Fruit fly (Drosophila melanogaster): ENCODE measurements around the gene CG7872.

The CG7872 gene

dm6 chrX:15579579-15579978, 1.6 kb downstream of the CG7872 start (continued):
- TF ChIP-seq Eip74EF (GFP tag; optimal IDR thresholded peaks at IDR 0.05), result peak in 1 of 2 experiments; percentile 77
- peak; percentile 78 for TF ChIP-seq ssp (GFP tag; IDR thresholded peaks at IDR 0.05)
- TF ChIP-seq slbo (GFP tag; IDR thresholded peaks at IDR 0.05), result peak; percentile 97
- TF ChIP-seq CG7556 (GFP tag; optimal IDR thresholded peaks at IDR 0.05), result peak; percentile 85
- TF ChIP-seq CG17385 (GFP tag; optimal IDR thresholded peaks at IDR 0.05), result peak; percentile 87
- TF ChIP-seq Tbp (GFP tag; optimal IDR thresholded peaks at IDR 0.05), result no peak
- TF ChIP-seq pros (GFP tag; optimal IDR thresholded peaks at IDR 0.05), result no peak
- TF ChIP-seq Meics (GFP tag; optimal IDR thresholded peaks at IDR 0.05), result peak; percentile 93
- TF ChIP-seq Hsf (GFP tag; optimal IDR thresholded peaks at IDR 0.05), result peak; percentile 90
- TF ChIP-seq CHES-1-like (GFP tag; optimal IDR thresholded peaks at IDR 0.05), result peak; percentile 92
- peak; percentile 91 for TF ChIP-seq bab2 (GFP tag; optimal IDR thresholded peaks at IDR 0.05)
- no peak for TF ChIP-seq Scr (GFP tag; IDR thresholded peaks at IDR 0.05; ENCODE audit: partially characterized antibody)
- peak; percentile 47 for TF ChIP-seq CG7271 (tag; optimal IDR thresholded peaks at IDR 0.05)
- peak; percentile 39; the same call in 1 of the 2 replicates for TF ChIP-seq Dref (GFP tag; IDR thresholded peaks at IDR 0.05)
- no peak for TF ChIP-seq Opbp (GFP tag; IDR thresholded peaks at IDR 0.05; ENCODE audit: partially characterized antibody)
- peak; percentile 98 for TF ChIP-seq Rfx (GFP tag; IDR thresholded peaks at IDR 0.05)
- peak; percentile 52 for TF ChIP-seq CG17186 (GFP tag; optimal IDR thresholded peaks at IDR 0.05)
- peak; percentile 90 to 92 for TF ChIP-seq chif (GFP tag; optimal IDR thresholded peaks at IDR 0.05)
- TF ChIP-seq ap (GFP tag; IDR thresholded peaks at IDR 0.05), result peak; percentile 87
- TF ChIP-seq CG9437 (GFP tag; optimal IDR thresholded peaks at IDR 0.05), result peak; percentile 64
- peak; percentile 24 for TF ChIP-seq HLHmδ (GFP tag; optimal IDR thresholded peaks at IDR 0.05)
- TF ChIP-seq Ets97D (GFP tag; optimal IDR thresholded peaks at IDR 0.05), result peak; percentile 58
- peak; percentile 82 for TF ChIP-seq Myb (GFP tag; optimal IDR thresholded peaks at IDR 0.05)
- peak; percentile 92 for TF ChIP-seq az2 (GFP tag; optimal IDR thresholded peaks at IDR 0.05)
- no peak for TF ChIP-seq tna (GFP tag; IDR thresholded peaks at IDR 0.05; ENCODE audit: partially characterized antibody)
- no peak for TF ChIP-seq hb (GFP tag; IDR thresholded peaks at IDR 0.05; ENCODE audit: partially characterized antibody)
- TF ChIP-seq peb (GFP tag; IDR thresholded peaks at IDR 0.05), result peak; percentile 78
- peak; percentile 84 for TF ChIP-seq CG14710 (tag; optimal IDR thresholded peaks at IDR 0.05)
- TF ChIP-seq CG6689 (GFP tag; IDR thresholded peaks at IDR 0.05), result peak; percentile 89
- TF ChIP-seq eyg (GFP tag; optimal IDR thresholded peaks at IDR 0.05), result peak; percentile 84
- peak; percentile 70 for TF ChIP-seq trem (tag; optimal IDR thresholded peaks at IDR 0.05)
- TF ChIP-seq CG1603 (tag; optimal IDR thresholded peaks at IDR 0.05), result peak; percentile 94
- peak; percentile 62 for TF ChIP-seq crol (GFP tag; IDR thresholded peaks at IDR 0.05)
- TF ChIP-seq CG42726 (GFP tag; IDR thresholded peaks at IDR 0.05; ENCODE audit: partially characterized antibody), result no peak
- peak; percentile 90 for TF ChIP-seq CG12155 (GFP tag; optimal IDR thresholded peaks at IDR 0.05)
- TF ChIP-seq ara (GFP tag; IDR thresholded peaks at IDR 0.05), result peak; percentile 92
- peak; percentile 75 for TF ChIP-seq gcm (GFP tag; optimal IDR thresholded peaks at IDR 0.05)
- peak; percentile 93 for TF ChIP-seq Fer3 (tag; optimal IDR thresholded peaks at IDR 0.05)
- TF ChIP-seq CG4617 (GFP tag; optimal IDR thresholded peaks at IDR 0.05; ENCODE audit: borderline replicate concordance), result peak; percentile 70
- TF ChIP-seq h (optimal IDR thresholded peaks at IDR 0.05), result no peak
- peak; percentile 12 for TF ChIP-seq CG7745 (tag; optimal IDR thresholded peaks at IDR 0.05)
- peak; percentile 67 for TF ChIP-seq Nf-YB (GFP tag; optimal IDR thresholded peaks at IDR 0.05)
- peak; percentile 89 for TF ChIP-seq jumu (GFP tag; optimal IDR thresholded peaks at IDR 0.05)
- peak; percentile 91 for TF ChIP-seq CG32772 (GFP tag; IDR thresholded peaks at IDR 0.05)
- peak; percentile 76 for TF ChIP-seq CG31388 (GFP tag; optimal IDR thresholded peaks at IDR 0.05)
- TF ChIP-seq CG16779 (GFP tag; IDR thresholded peaks at IDR 0.05), result peak; percentile 95
- peak; percentile 97 for TF ChIP-seq CG9932 (GFP tag; IDR thresholded peaks at IDR 0.05)
- peak; percentile 86 for TF ChIP-seq CG12391 (tag; optimal IDR thresholded peaks at IDR 0.05)
- peak; percentile 90 for TF ChIP-seq Bteb2 (GFP tag; optimal IDR thresholded peaks at IDR 0.05)
- TF ChIP-seq stc (GFP tag; IDR thresholded peaks at IDR 0.05), result peak; percentile 78
- peak; percentile 23 for TF ChIP-seq CG15073 (GFP tag; optimal IDR thresholded peaks at IDR 0.05)

All from whole organism, embryonic.